Worm (Caenorhabditis elegans) whole organism, late embryonic: ENCODE data around the gene egl-2.
A peak's percentile ranks its signal among the peaks of the same experiment; 100 is the strongest.

Source experiments
- C08G9.2 ChIP-seq: sonication (generic microtip); optimal IDR thresholded peaks from 2 replicates; lab custom pipeline; 2016; ENCODE audit warnings: mild to moderate bottlenecking, missing genetic modification characterization, moderate library complexity, missing compliant biosample characterization
- C38D4.7 ChIP-seq: fragments of 200-800 bp; sonication (Bioruptor generic); optimal IDR thresholded peaks from 2 replicates; lab custom pipeline; 2018; ENCODE audit warnings: mild to moderate bottlenecking, missing genetic modification characterization, moderate library complexity, missing compliant biosample characterization
- F13H6.1 ChIP-seq: sonication (generic microtip); optimal IDR thresholded peaks from 2 replicates; lab custom pipeline; 2016; ENCODE audit warnings: missing genetic modification characterization, missing compliant biosample characterization
- T23F11.4 ChIP-seq: fragments of 200-800 bp; sonication (Bioruptor generic); optimal IDR thresholded peaks from 2 replicates; lab custom pipeline; 2018; ENCODE audit warnings: mild to moderate bottlenecking, missing genetic modification characterization, missing compliant biosample characterization
- ahr-1 ChIP-seq: sonication (generic microtip); optimal IDR thresholded peaks from 2 replicates; lab custom pipeline; 2016; ENCODE audit warnings: missing genetic modification characterization, missing compliant biosample characterization
- ceh-18 ChIP-seq: sonication (generic microtip); optimal IDR thresholded peaks from 2 replicates; lab custom pipeline; 2016; ENCODE audit warnings: missing genetic modification characterization, missing compliant biosample characterization
- ceh-22 ChIP-seq: sonication (generic microtip); optimal IDR thresholded peaks from 2 replicates; lab custom pipeline; 2017; ENCODE audit warnings: missing biosample characterization, missing genetic modification characterization
- ceh-30 ChIP-seq: fragments of 150-350 bp; optimal IDR thresholded peaks from 2 replicates; lab custom pipeline; 2014; ENCODE audit warnings: missing biosample characterization, missing genetic modification characterization
- ceh-34 ChIP-seq: sonication (generic microtip); optimal IDR thresholded peaks from 2 replicates; lab custom pipeline; 2016; ENCODE audit warnings: mild to moderate bottlenecking, missing genetic modification characterization, missing compliant biosample characterization
- ceh-45 ChIP-seq: fragments of 200-800 bp; sonication (Bioruptor generic); IDR thresholded peaks from 2 replicates; pipeline ENCODE4 v1.3.6; 2022; ENCODE audit warnings: missing genetic modification reagents, missing genetic modification characterization, missing compliant biosample characterization
- ceh-48 ChIP-seq: sonication (generic microtip); optimal IDR thresholded peaks from 2 replicates; lab custom pipeline; 2016; ENCODE audit warnings: missing genetic modification characterization, inconsistent platforms, missing compliant biosample characterization
- ceh-9 ChIP-seq: sonication (generic microtip); optimal IDR thresholded peaks from 2 replicates; lab custom pipeline; 2016; ENCODE audit warnings: mild to moderate bottlenecking, missing genetic modification characterization, inconsistent platforms, missing compliant biosample characterization
- dve-1 ChIP-seq: sonication (generic microtip); optimal IDR thresholded peaks from 2 replicates; lab custom pipeline; 2017; ENCODE audit warnings: antibody characterized with exemption, mild to moderate bottlenecking, missing genetic modification characterization, missing compliant biosample characterization
- elt-2 ChIP-seq: sonication (generic microtip); optimal IDR thresholded peaks from 2 replicates; lab custom pipeline; 2016; ENCODE audit warnings: missing genetic modification reagents, missing genetic modification characterization, missing compliant biosample characterization
- elt-4 ChIP-seq: sonication (generic microtip); optimal IDR thresholded peaks from 2 replicates; lab custom pipeline; 2016; ENCODE audit warnings: missing genetic modification characterization, missing compliant biosample characterization
- fkh-10 ChIP-seq: fragments of 150-350 bp; optimal IDR thresholded peaks from 2 replicates; lab custom pipeline; 2014; ENCODE audit warnings: missing biosample characterization, missing genetic modification reagents, missing genetic modification characterization
- fkh-6 ChIP-seq: sonication (generic microtip); optimal IDR thresholded peaks from 2 replicates; lab custom pipeline; 2016; ENCODE audit warnings: missing genetic modification characterization, missing compliant biosample characterization
- gmeb-2 ChIP-seq: sonication (generic microtip); optimal IDR thresholded peaks from 2 replicates; lab custom pipeline; 2016; ENCODE audit warnings: missing genetic modification characterization, inconsistent platforms, missing compliant biosample characterization
- hlh-15 ChIP-seq: sonication (generic microtip); optimal IDR thresholded peaks from 2 replicates; lab custom pipeline; 2016; ENCODE audit warnings: missing genetic modification characterization, missing compliant biosample characterization
- hlh-6 ChIP-seq: sonication (generic microtip); optimal IDR thresholded peaks from 2 replicates; lab custom pipeline; 2016; ENCODE audit warnings: missing genotype, missing genetic modification characterization, missing compliant biosample characterization
- lim-6 ChIP-seq: sonication (generic microtip); optimal IDR thresholded peaks from 2 replicates; lab custom pipeline; 2016; ENCODE audit warnings: missing genetic modification characterization, missing compliant biosample characterization
- lin-11 ChIP-seq: fragments of 200-800 bp; sonication (Bioruptor generic); optimal IDR thresholded peaks from 2 replicates; lab custom pipeline; 2018; ENCODE audit warnings: mild to moderate bottlenecking, missing genetic modification characterization, missing compliant biosample characterization
- nhr-11 ChIP-seq: fragments of 150-350 bp; optimal IDR thresholded peaks from 2 replicates; lab custom pipeline; 2014; ENCODE audit warnings: missing biosample characterization, missing genetic modification characterization
- nhr-232 ChIP-seq: sonication (generic microtip); optimal IDR thresholded peaks from 2 replicates; lab custom pipeline; 2016; ENCODE audit warnings: missing genetic modification characterization, missing compliant biosample characterization
- odd-2 ChIP-seq: sonication (generic microtip); optimal IDR thresholded peaks from 2 replicates; lab custom pipeline; 2017; ENCODE audit warnings: antibody characterized with exemption, mild to moderate bottlenecking, missing genetic modification characterization, missing compliant biosample characterization
- pax-1 ChIP-seq: fragments of 150-350 bp; optimal IDR thresholded peaks from 2 replicates; lab custom pipeline; 2014; ENCODE audit warnings: missing biosample characterization, missing genetic modification characterization
- pha-2 ChIP-seq: sonication (generic microtip); optimal IDR thresholded peaks from 2 replicates; lab custom pipeline; 2017; ENCODE audit warnings: mild to moderate bottlenecking, missing genetic modification characterization, missing compliant biosample characterization
- pha-4 ChIP-seq: fragments of 150-350 bp; optimal IDR thresholded peaks from 2 replicates; lab custom pipeline; 2018; ENCODE audit warnings: missing biosample characterization, missing genetic modification reagents, missing genetic modification characterization
- ref-2 ChIP-seq: sonication (generic microtip); optimal IDR thresholded peaks from 2 replicates; lab custom pipeline; 2016; ENCODE audit warnings: missing genetic modification characterization, missing compliant biosample characterization
- sdc-2 ChIP-seq: sonication (generic microtip); optimal IDR thresholded peaks from 2 replicates; lab custom pipeline; 2016; ENCODE audit warnings: missing genotype, missing genetic modification characterization, missing compliant biosample characterization
- sox-4 ChIP-seq: sonication (generic microtip); optimal IDR thresholded peaks from 2 replicates; lab custom pipeline; 2017; ENCODE audit warnings: mild to moderate bottlenecking, missing genetic modification characterization, inconsistent platforms, missing compliant biosample characterization
- tbx-2 ChIP-seq: sonication (generic microtip); optimal IDR thresholded peaks from 2 replicates; lab custom pipeline; 2016; ENCODE audit warnings: missing genetic modification characterization, missing compliant biosample characterization
- tbx-7 ChIP-seq: sonication (generic microtip); optimal IDR thresholded peaks from 2 replicates; lab custom pipeline; 2016; ENCODE audit warnings: missing genotype, missing genetic modification characterization, missing compliant biosample characterization
- ttx-3 ChIP-seq: sonication (generic microtip); optimal IDR thresholded peaks from 2 replicates; lab custom pipeline; 2016; ENCODE audit warnings: missing genetic modification reagents, missing genetic modification characterization, missing compliant biosample characterization
- unc-42 ChIP-seq: sonication (generic microtip); optimal IDR thresholded peaks from 2 replicates; lab custom pipeline; 2016; ENCODE audit warnings: missing genotype, missing genetic modification characterization, missing compliant biosample characterization
- zip-5 ChIP-seq: sonication (generic microtip); optimal IDR thresholded peaks from 2 replicates; lab custom pipeline; 2016; ENCODE audit warnings: missing genetic modification characterization, missing compliant biosample characterization

Gene egl-2

DNA sequence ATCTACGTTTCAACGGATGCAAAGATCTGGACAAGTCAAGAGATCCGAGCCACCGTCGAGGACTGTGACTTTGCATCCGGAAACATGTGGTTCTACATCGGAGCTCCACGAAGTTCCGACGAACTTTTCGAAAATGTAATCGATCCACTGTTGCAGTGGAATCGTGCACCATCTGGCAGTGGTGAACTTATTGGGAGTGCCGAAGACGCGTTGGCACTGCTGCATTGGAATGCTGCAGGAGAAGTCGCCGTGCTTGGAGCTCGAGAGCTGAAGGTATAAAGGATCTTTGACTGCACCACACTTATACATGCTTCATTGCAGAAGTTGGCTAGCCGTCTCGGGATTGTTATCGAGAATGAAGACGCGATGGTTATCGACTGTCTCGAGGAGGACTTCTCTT, 37.1 kb downstream of the egl-2 start:
- TF ChIP-seq tbx-7 (tag; lab: Kevin White, UChicago) (no peak), ceh-9 (no peak), fkh-6 (no peak), odd-2 (tag; lab: Kevin White, UChicago) (no peak), gmeb-2 (tag; lab: Kevin White, UChicago) (no peak), lim-6 (tag; lab: Kevin White, UChicago) (no peak), nhr-232 (tag; lab: Kevin White, UChicago) (no peak), elt-4 (tag; lab: Kevin White, UChicago) (no peak)

DNA sequence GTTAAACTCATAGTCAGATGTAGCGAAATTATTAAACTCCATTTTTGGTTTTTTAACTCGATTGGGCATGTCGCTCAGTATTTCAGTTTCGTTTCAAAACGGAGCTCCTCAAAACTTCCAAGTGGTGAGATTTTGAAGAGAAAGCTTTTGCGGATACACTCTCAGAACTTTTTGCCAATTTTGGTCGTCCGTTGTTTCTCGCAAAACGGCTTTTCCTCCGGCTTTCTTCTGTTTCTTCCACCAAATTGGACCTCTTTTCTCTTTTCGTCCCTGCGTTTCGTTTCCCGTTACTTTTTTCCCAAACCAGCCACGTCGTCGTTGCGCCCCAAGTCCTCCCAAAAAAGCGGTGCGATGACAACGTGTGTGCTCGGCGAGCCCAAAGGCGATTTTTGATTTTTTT, 39.1 kb downstream of the egl-2 start, which contains the start of gene C39F7.1:
Gene C39F7.1 (plus strand): TSS at position 301 of the 400 bp plus-strand sequence.
- no peak for TF ChIP-seq nhr-11 (tag; lab: Kevin White, UChicago)
- no peak for TF ChIP-seq pha-4 (tag; lab: Kevin White, UChicago)
- TF ChIP-seq pax-1 (tag; lab: Kevin White, UChicago): no peak
- no peak for TF ChIP-seq C38D4.7 (GFP tag; lab: Kevin White, UChicago)
- TF ChIP-seq, all 69 proteins: peak for 0

DNA sequence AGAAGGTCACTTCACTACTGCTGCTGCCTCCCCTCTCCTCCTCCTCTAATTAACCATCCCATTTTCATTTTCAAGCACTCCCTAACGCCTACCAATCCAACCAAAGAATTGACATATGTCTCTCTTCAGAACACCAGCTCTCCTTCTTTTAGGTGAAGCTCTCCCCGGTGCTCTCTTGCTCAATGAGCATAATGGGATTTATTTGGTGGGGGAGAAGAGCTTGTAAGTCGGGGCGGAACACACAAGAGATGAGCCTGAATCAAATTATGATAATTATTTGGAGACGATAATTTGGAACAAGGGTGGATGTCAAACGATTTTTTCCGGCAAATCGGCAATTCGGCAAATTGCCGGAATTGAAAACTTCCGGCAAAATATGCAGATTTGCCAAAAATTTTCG, 46.3 kb downstream of the egl-2 start:
- TF ChIP-seq C08G9.2 (tag; lab: Kevin White, UChicago) (no peak), unc-42 (tag; lab: Kevin White, UChicago) (peak; percentile 97)

DNA sequence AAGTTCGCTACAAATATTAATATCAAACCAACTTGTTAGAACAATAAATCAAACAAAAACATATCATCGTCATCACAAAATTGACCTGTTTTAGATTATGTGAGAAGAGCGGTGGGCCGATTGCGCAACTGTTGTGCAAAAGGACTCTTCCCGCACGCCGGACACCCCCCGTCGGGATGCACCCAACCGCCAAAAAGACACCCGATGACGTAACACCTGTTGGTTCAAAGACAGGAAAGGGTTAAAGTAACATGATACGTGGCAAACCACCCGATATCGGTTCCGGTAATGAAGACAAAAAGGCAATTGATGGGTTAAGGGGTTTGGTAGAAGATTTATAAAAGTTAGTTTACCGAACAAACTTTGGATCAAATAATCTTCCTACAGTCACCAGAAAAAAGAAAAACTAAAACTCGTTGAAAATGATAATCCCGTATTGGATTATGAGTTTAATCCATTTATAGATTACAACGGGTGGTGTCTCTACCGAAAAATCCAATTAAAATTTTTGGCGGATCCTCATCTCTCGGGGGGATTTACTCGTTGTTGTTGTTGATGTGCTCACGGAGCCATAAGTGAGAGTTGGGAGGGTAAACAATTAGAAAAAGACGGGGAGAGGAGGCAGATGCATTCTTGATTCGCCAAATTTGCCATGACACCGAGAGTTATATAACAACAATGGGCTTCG, 55.0 kb downstream of the egl-2 start:
- TF ChIP-seq ceh-45 (GFP tag; lab: Robert Waterston, UW): no peak
- TF ChIP-seq sdc-2 (tag; lab: Kevin White, UChicago): no peak
- no peak for TF ChIP-seq sox-4
- TF ChIP-seq elt-2 (tag; lab: Kevin White, UChicago): peak; percentile 67
- TF ChIP-seq C08G9.2 (tag; lab: Kevin White, UChicago): no peak
- TF ChIP-seq unc-42 (tag; lab: Kevin White, UChicago): peak; percentile 87
- no peak for TF ChIP-seq tbx-7 (tag; lab: Kevin White, UChicago)
- TF ChIP-seq hlh-15 (tag; lab: Kevin White, UChicago): no peak
- no peak for TF ChIP-seq fkh-6
- TF ChIP-seq ceh-22 (tag; lab: Kevin White, UChicago): no peak
- TF ChIP-seq ahr-1 (tag; lab: Kevin White, UChicago): no peak
- no peak for TF ChIP-seq ttx-3 (tag; lab: Kevin White, UChicago)
- no peak for TF ChIP-seq elt-4 (tag; lab: Kevin White, UChicago)
- TF ChIP-seq zip-5 (tag; lab: Kevin White, UChicago): no peak
- TF ChIP-seq ceh-30 (tag; lab: Kevin White, UChicago): no peak
- TF ChIP-seq T23F11.4 (GFP tag; lab: Kevin White, UChicago): no peak
- no peak for TF ChIP-seq pha-4 (tag; lab: Kevin White, UChicago)
- no peak for TF ChIP-seq fkh-10 (GFP tag; lab: Kevin White, UChicago)
- no peak for TF ChIP-seq ceh-48 (tag; lab: Kevin White, UChicago)
- peak; percentile 81 for TF ChIP-seq ref-2 (tag; lab: Kevin White, UChicago)
- no peak for TF ChIP-seq odd-2 (tag; lab: Kevin White, UChicago)
- TF ChIP-seq dve-1 (tag; lab: Kevin White, UChicago): no peak
- TF ChIP-seq tbx-2 (tag; lab: Kevin White, UChicago): no peak
- TF ChIP-seq F13H6.1 (tag; lab: Kevin White, UChicago): no peak
- TF ChIP-seq lin-11: no peak
- TF ChIP-seq ceh-34 (tag; lab: Kevin White, UChicago): peak; percentile 53
- no peak for TF ChIP-seq pha-2 (tag; lab: Kevin White, UChicago)
- no peak for TF ChIP-seq ceh-18 (tag; lab: Kevin White, UChicago)
- no peak for TF ChIP-seq hlh-6 (tag; lab: Kevin White, UChicago)
